Worm (Caenorhabditis elegans): ENCODE measurements around the gene srz-54.

DNA sequence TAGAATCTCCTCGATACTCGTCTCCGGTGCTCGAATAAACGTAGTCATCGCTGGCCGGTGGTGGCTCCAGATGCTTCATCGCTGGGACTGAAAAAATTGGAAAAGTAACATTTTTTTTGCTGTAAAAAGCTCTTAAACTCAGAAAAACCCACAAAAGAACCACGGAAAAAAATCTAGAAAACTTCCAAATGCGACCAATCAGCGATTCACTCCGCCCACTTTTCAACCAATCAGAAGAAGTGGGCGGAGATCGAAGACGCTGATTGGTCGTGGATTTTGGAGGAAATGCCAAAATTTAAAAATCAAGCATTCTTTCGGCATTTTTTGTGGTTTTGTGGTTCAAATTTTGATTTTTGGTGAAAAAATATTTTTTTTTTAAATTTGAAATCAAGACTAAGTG is 21.5 kb upstream of the srz-54 start:
- TF ChIP-seq zip-5 (tag; optimal IDR thresholded peaks at IDR 0.05) (no peak), madf-2 (tag; optimal IDR thresholded peaks at IDR 0.05) (no peak)

Measured in whole organism, late embryonic.